Fruit fly (Drosophila melanogaster): ENCODE measurements around the gene CG7326.

The CG7326 gene

dm6 chrX:18902800-18903199 lies 39.2 kb upstream of the CG7326 start (continued):
- TF ChIP-seq CG3281 (GFP tag; optimal IDR thresholded peaks at IDR 0.05) (peak; percentile 2), CG1024 (GFP tag; IDR thresholded peaks at IDR 0.05) (no peak), CG6689 (GFP tag; IDR thresholded peaks at IDR 0.05) (peak; percentile 15; the same call in 1 of the 2 replicates), CG30431 (GFP tag; optimal IDR thresholded peaks at IDR 0.05) (peak; percentile 10), dmrt99B (tag; optimal IDR thresholded peaks at IDR 0.05) (peak; percentile 31), phol (tag; optimal IDR thresholded peaks at IDR 0.05) (peak; percentile 0), BEAF-32 (GFP tag; optimal IDR thresholded peaks at IDR 0.05) (no peak), H2.0 (GFP tag; IDR thresholded peaks at IDR 0.05) (peak; percentile 16; the same call in 1 of the 2 replicates), al (GFP tag; IDR thresholded peaks at IDR 0.05) (no peak), E2f1 (GFP tag; IDR thresholded peaks at IDR 0.05) (0 out of 2 replicates have a peak, but pooled peaks have one; percentile 18), CG11504 (tag; optimal IDR thresholded peaks at IDR 0.05) (peak; percentile 41), CG13775 (GFP tag; optimal IDR thresholded peaks at IDR 0.05) (no peak), lab (GFP tag; optimal IDR thresholded peaks at IDR 0.05) (peak; percentile 20), ind (GFP tag; optimal IDR thresholded peaks at IDR 0.05) (no peak), Xrp1 (GFP tag; IDR thresholded peaks at IDR 0.05) (peak; percentile 7; the same call in 1 of the 2 replicates), CG31441 (GFP tag; IDR thresholded peaks at IDR 0.05) (0 out of 2 replicates have a peak, but pooled peaks have one; percentile 21), CG7839 (tag; optimal IDR thresholded peaks at IDR 0.05) (peak; percentile 5), Dad (GFP tag; optimal IDR thresholded peaks at IDR 0.05) (no peak), CG30403 (GFP tag; optimal IDR thresholded peaks at IDR 0.05) (no peak), Blimp-1 (GFP tag; optimal IDR thresholded peaks at IDR 0.05) (peak; percentile 36), Ada2b (GFP tag; IDR thresholded peaks at IDR 0.05) (no peak), row (GFP tag; IDR thresholded peaks at IDR 0.05) (peak; percentile 52), ap (GFP tag; IDR thresholded peaks at IDR 0.05) (no peak), seq (GFP tag; IDR thresholded peaks at IDR 0.05) (peak; percentile 27; the same call in 1 of the 2 replicates), CG2678 (tag; optimal IDR thresholded peaks at IDR 0.05) (peak; percentile 19), Oli (tag; optimal IDR thresholded peaks at IDR 0.05) (peak; percentile 19), Ets65A (GFP tag) (peak; percentile 7), CG17829 (tag; optimal IDR thresholded peaks at IDR 0.05) (no peak), cwo (GFP tag; optimal IDR thresholded peaks at IDR 0.05) (no peak), CG9817 (tag; optimal IDR thresholded peaks at IDR 0.05) (peak; percentile 8), grau (tag; optimal IDR thresholded peaks at IDR 0.05) (peak; percentile 2), hkb (optimal IDR thresholded peaks at IDR 0.05) (no peak), hkb (GFP tag; IDR thresholded peaks at IDR 0.05) (peak; percentile 46; the same call in 1 of the 2 replicates)

- TF ChIP-seq CG11504 (tag; optimal IDR thresholded peaks at IDR 0.05) (peak; percentile 19), tgo (GFP tag; IDR thresholded peaks at IDR 0.05) (peak; percentile 21; the same call in 1 of the 3 replicates), seq (GFP tag; IDR thresholded peaks at IDR 0.05) (no peak), HLH3B (GFP tag; IDR thresholded peaks at IDR 0.05) (no peak), CG16813 (GFP tag; IDR thresholded peaks at IDR 0.05; ENCODE audit: partially characterized antibody) (no peak), Nf-YA (GFP tag; IDR thresholded peaks at IDR 0.05) (no peak), ato (GFP tag; IDR thresholded peaks at IDR 0.05; ENCODE audit: partially characterized antibody) (no peak), slp2 (GFP tag; optimal IDR thresholded peaks at IDR 0.05) (no peak), mam (GFP tag; optimal IDR thresholded peaks at IDR 0.05) (peak; percentile 22), CG2120 (GFP tag; optimal IDR thresholded peaks at IDR 0.05) (peak; percentile 26), CG14710 (tag; optimal IDR thresholded peaks at IDR 0.05) (no peak), CG2678 (tag; optimal IDR thresholded peaks at IDR 0.05) (peak; percentile 48), croc (GFP tag; conservative IDR thresholded peaks at IDR 0.05) (no peak), Dbx (GFP tag; IDR thresholded peaks at IDR 0.05) (peak; percentile 9; the same call in 1 of the 3 replicates), CG32767 (GFP tag; IDR thresholded peaks at IDR 0.05) (no peak), dysf (GFP tag; IDR thresholded peaks at IDR 0.05) (0 out of 3 replicates have a peak, but pooled peaks have one; percentile 29), pita (GFP tag; optimal IDR thresholded peaks at IDR 0.05) (no peak), toy (GFP tag; IDR thresholded peaks at IDR 0.05) (0 out of 2 replicates have a peak, but pooled peaks have one; percentile 10), lab (GFP tag; optimal IDR thresholded peaks at IDR 0.05) (peak; percentile 52), CG10979 (tag; optimal IDR thresholded peaks at IDR 0.05) (no peak), Lhr (GFP tag; optimal IDR thresholded peaks at IDR 0.05) (no peak), Med (GFP tag) (peak; percentile 29)
Measured at dm6 chrX:18900958-18901357, 37.4 kb upstream of the CG7326 start.
